Worm (Caenorhabditis elegans): ENCODE data around the gene T28F3.9.

T28F3.9 gene

DNA sequence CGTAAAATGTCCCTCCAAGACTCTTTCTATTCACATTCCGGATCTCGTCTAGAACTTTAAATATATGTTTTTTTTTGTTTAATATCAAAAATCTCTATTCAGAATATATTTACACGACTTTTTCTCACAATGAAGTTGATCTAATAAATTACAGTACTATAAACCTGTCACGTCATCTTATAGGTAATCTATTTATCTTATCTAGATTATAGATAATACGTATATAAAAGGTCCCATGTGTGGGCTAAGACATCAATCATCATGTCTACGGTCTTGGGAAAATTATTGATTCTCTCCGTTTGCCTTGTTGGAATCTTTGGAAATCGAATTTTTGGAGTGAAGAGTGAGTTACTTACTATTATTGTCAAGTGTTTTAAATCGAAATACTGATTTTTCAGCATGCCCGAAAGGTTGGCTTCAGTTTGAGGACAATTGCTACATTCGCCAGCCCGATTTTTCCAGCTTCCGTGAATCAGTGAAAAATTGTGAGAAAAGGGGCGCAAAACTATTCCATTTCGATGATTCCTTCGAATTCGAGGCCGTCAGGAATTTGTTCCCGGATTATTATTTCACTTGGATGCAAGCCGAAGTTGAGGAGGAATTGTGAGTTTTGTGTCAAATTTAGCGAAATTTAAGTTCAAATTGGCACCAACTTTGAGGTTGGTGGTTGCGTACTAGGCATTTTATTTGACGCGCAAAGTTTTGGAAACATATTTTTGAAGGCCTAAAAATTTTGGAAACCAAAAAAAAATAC is 31.4 kb upstream of the T28F3.9 start, which contains the start of gene clec-196:
TSS of gene clec-196 (plus strand) at position 252 of the 754 bp plus-strand sequence.
- TF ChIP-seq lin-54 (GFP tag; optimal IDR thresholded peaks at IDR 0.05) (peak; percentile 39), lir-1 (GFP tag; conservative IDR thresholded peaks at IDR 0.05) (no peak), ekl-4 (GFP tag; IDR thresholded peaks at IDR 0.05) (0 out of 2 replicates have a peak, but pooled peaks have one; percentile 7), snpc-4 (GFP tag; optimal IDR thresholded peaks at IDR 0.05) (no peak), snpc-4 (tag; optimal IDR thresholded peaks at IDR 0.05) (peak in 1 of 4 experiments; percentile 11), F52B5.7 (tag; optimal IDR thresholded peaks at IDR 0.05) (no peak), pha-4 (tag; optimal IDR thresholded peaks at IDR 0.05) (no peak), madf-6 (GFP tag; IDR thresholded peaks at IDR 0.05) (0 out of 2 replicates have a peak, but pooled peaks have one; percentile 11), unc-62 (GFP tag; optimal IDR thresholded peaks at IDR 0.05) (no peak), hrde-1 (tag; optimal IDR thresholded peaks at IDR 0.05; ENCODE audit: borderline replicate concordance) (no peak), Y53F4B.3 (GFP tag; IDR thresholded peaks at IDR 0.05) (no peak), cebp-1 (GFP tag; IDR thresholded peaks at IDR 0.05) (no peak), cebp-1 (tag; optimal IDR thresholded peaks at IDR 0.05) (peak; percentile 14), nhr-80 (tag; optimal IDR thresholded peaks at IDR 0.05) (no peak), madf-3 (GFP tag; IDR thresholded peaks at IDR 0.05) (0 out of 2 replicates have a peak, but pooled peaks have one; percentile 22)

DNA sequence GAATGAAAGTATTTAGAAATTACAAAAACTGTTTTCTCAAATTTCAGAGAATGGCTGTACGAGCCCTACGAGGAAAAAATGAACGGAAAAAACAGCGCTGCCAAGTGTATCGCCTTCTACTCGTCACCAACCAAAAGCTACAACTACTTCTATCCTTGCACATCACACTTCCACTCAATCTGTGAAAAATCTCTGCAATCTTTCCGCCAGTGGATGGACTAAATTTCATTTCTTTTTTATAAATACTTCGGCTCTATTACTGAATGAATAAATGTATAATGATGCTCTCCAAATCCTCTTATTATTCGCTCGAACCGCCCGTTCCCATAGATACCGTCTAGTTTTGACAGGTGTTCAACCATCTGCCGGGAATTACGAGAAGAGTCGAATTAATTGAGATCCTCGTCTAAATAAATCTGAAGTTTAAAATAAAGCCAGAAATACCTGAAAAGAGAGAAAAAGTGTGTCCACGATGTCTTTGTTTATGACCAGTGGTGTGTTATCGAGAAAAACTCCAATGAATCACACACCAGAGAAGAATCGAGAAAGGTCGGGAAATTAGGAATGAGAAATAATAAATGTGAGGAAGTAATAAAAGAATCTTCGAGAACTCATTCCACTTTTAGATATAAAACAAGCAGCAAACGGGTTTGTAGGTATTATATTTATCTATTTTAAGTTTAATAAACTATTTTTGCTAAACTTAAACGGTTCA is 30.7 kb upstream of the T28F3.9 start:
- TF ChIP-seq lin-26 (GFP tag; IDR thresholded peaks at IDR 0.05) (0 out of 2 replicates have a peak, but pooled peaks have one; percentile 11), F23B12.7 (tag; optimal IDR thresholded peaks at IDR 0.05; ENCODE audit: insufficient read depth) (no peak), aptf-3 (GFP tag; IDR thresholded peaks at IDR 0.05) (no peak), ceh-58 (GFP tag; IDR thresholded peaks at IDR 0.05) (0 out of 2 replicates have a peak, but pooled peaks have one; percentile 22), nfyb-1 (GFP tag; IDR thresholded peaks at IDR 0.05) (peak; percentile 28; the same call in 1 of the 2 replicates), madf-3 (GFP tag; IDR thresholded peaks at IDR 0.05) (0 out of 2 replicates have a peak, but pooled peaks have one; percentile 1)

DNA sequence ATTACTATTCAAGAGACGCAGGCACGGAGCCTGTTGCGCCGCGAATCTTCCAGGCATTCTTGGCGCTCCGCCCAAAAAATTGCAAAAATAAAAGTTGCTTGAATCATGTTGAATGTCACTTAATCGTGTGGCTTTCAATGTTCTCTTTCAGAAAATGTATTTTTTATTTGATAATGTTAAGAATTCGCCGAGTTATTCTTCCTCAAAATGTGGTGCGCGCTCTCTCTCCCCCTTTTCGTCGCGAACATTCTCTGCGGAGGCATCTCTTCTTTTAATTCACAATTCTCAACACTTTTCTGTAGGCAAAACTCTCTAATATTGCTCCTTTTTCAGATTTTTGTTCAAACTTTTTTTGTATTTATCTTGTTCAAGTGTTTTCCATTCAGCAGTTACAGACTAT is 29.9 kb upstream of the T28F3.9 start:
- TF ChIP-seq madf-10 (tag; optimal IDR thresholded peaks at IDR 0.05) (peak; percentile 91), zim-3 (tag; optimal IDR thresholded peaks at IDR 0.05) (peak; percentile 95), C17E4.6 (GFP tag; IDR thresholded peaks at IDR 0.05) (peak; percentile 93), nhr-179 (tag; optimal IDR thresholded peaks at IDR 0.05) (no peak), bed-1 (GFP tag; IDR thresholded peaks at IDR 0.05) (no peak), lag-1 (GFP tag; IDR thresholded peaks at IDR 0.05) (no peak), xnd-1 (tag; optimal IDR thresholded peaks at IDR 0.05) (peak; percentile 57), D2030.7 (GFP tag; IDR thresholded peaks at IDR 0.05) (peak; percentile 99), F33H1.4 (GFP tag; IDR thresholded peaks at IDR 0.05) (peak; percentile 73), B0336.3 (GFP tag; IDR thresholded peaks at IDR 0.05) (peak; percentile 93), nfya-2 (GFP tag; IDR thresholded peaks at IDR 0.05) (no peak), tlf-1 (GFP tag; optimal IDR thresholded peaks at IDR 0.05) (peak; percentile 99), hsf-1 (GFP tag; IDR thresholded peaks at IDR 0.05) (peak; percentile 100), die-1 (tag; optimal IDR thresholded peaks at IDR 0.05) (peak; percentile 24), zfh-2 (GFP tag; conservative IDR thresholded peaks at IDR 0.05) (0 out of 2 replicates have a peak, but pooled peaks have one; percentile 31), ceh-91 (GFP tag; IDR thresholded peaks at IDR 0.05) (peak; percentile 92), attf-6 (GFP tag; IDR thresholded peaks at IDR 0.05) (peak; percentile 90), snpc-4 (GFP tag; optimal IDR thresholded peaks at IDR 0.05) (peak; percentile 79), snpc-4 (tag; optimal IDR thresholded peaks at IDR 0.05) (peak; percentile 82 to 94 (median 86)), Y79H2A.3 (GFP tag; conservative IDR thresholded peaks at IDR 0.05) (peak; percentile 92), hlh-26 (GFP tag; conservative IDR thresholded peaks at IDR 0.05) (no peak), akir-1 (GFP tag; optimal IDR thresholded peaks at IDR 0.05) (peak; percentile 1), ZK185.1 (tag; optimal IDR thresholded peaks at IDR 0.05; ENCODE audit: poor library complexity, severe bottlenecking) (peak; percentile 79), F10E7.11 (tag; optimal IDR thresholded peaks at IDR 0.05) (peak; percentile 81), hrde-1 (tag; optimal IDR thresholded peaks at IDR 0.05; ENCODE audit: borderline replicate concordance) (peak; percentile 74), sdz-38 (tag; optimal IDR thresholded peaks at IDR 0.05) (no peak)
